Fruit fly (Drosophila melanogaster) whole organism, embryonic: ENCODE measurements around the gene CG16789.

Experiments used
- Bgb ChIP-seq: fragments of 200-800 bp; sonication (Bioruptor generic); IDR thresholded peaks from 2 replicates; pipeline ENCODE4 v1.3.6; 2022; ENCODE audit warnings: missing biosample characterization, missing genetic modification characterization; ENCODE audit not compliant: partially characterized antibody
- CG10462 ChIP-seq: fragments of 200-800 bp; sonication (Bioruptor generic); optimal IDR thresholded peaks from 2 replicates; lab custom pipeline; 2016; ENCODE audit warnings: missing biosample characterization, missing genetic modification characterization
- CG10654 ChIP-seq: fragments of 200-800 bp; sonication (Bioruptor generic); optimal IDR thresholded peaks from 2 replicates; lab custom pipeline; 2016; ENCODE audit warnings: missing biosample characterization, missing genetic modification characterization
- CG12219 ChIP-seq: fragments of 200-800 bp; sonication (Bioruptor generic); optimal IDR thresholded peaks from 3 replicates; lab custom pipeline; 2018; ENCODE audit warnings: missing biosample characterization, mild to moderate bottlenecking, missing genetic modification characterization
- CG13624 ChIP-seq: fragments of 200-800 bp; sonication (Bioruptor generic); optimal IDR thresholded peaks from 2 replicates; lab custom pipeline; 2016; ENCODE audit warnings: missing biosample characterization, missing genetic modification characterization
- CG1603 ChIP-seq: fragments of 200-800 bp; sonication (Bioruptor generic); optimal IDR thresholded peaks from 2 replicates; lab custom pipeline; 2019; ENCODE audit warnings: missing biosample characterization, mild to moderate bottlenecking, missing genetic modification characterization, moderate library complexity
- CG18476 ChIP-seq: fragments of 200-800 bp; sonication (Bioruptor generic); optimal IDR thresholded peaks from 2 replicates; lab custom pipeline; 2016; ENCODE audit warnings: missing biosample characterization, mild to moderate bottlenecking, missing genetic modification characterization
- CG3065 ChIP-seq: fragments of 200-800 bp; sonication (Bioruptor generic); optimal IDR thresholded peaks from 2 replicates; lab custom pipeline; 2016; ENCODE audit warnings: missing biosample characterization, missing genetic modification characterization
- CG4328 ChIP-seq: fragments of 200-800 bp; sonication (Bioruptor generic); optimal IDR thresholded peaks from 3 replicates; lab custom pipeline; 2017; ENCODE audit warnings: missing biosample characterization, missing genetic modification reagents, missing genetic modification characterization
- CG4424 ChIP-seq: fragments of 200-800 bp; sonication (Bioruptor generic); optimal IDR thresholded peaks from 3 replicates; lab custom pipeline; 2016; ENCODE audit warnings: missing biosample characterization, missing genetic modification characterization
- CG6683 ChIP-seq: fragments of 200-800 bp; sonication (Bioruptor generic); optimal IDR thresholded peaks from 2 replicates; lab custom pipeline; 2017; ENCODE audit warnings: missing biosample characterization, mild to moderate bottlenecking, missing genetic modification characterization, missing genetic modification reagents
- CG6813 ChIP-seq: fragments of 200-800 bp; sonication (Bioruptor generic); optimal IDR thresholded peaks from 2 replicates; lab custom pipeline; 2017; ENCODE audit warnings: missing biosample characterization, missing genetic modification characterization, mild to moderate bottlenecking, moderate library complexity, missing genetic modification reagents
- CG7271 ChIP-seq: fragments of 200-800 bp; sonication (Bioruptor generic); optimal IDR thresholded peaks from 2 replicates; lab custom pipeline; 2018; ENCODE audit warnings: missing biosample characterization, mild to moderate bottlenecking, missing genetic modification characterization, moderate library complexity
- CG8388 ChIP-seq: fragments of 200-800 bp; sonication (Bioruptor generic); optimal IDR thresholded peaks from 2 replicates; lab custom pipeline; 2019; ENCODE audit warnings: missing biosample characterization, mild to moderate bottlenecking, missing genetic modification characterization, moderate library complexity
- CG8924 ChIP-seq: fragments of 200-800 bp; optimal IDR thresholded peaks from 3 replicates; lab custom pipeline; 2019; ENCODE audit warnings: missing biosample characterization, mild to moderate bottlenecking, missing genetic modification characterization, moderate library complexity
- CG9215 ChIP-seq: fragments of 200-800 bp; sonication (Bioruptor generic); IDR thresholded peaks from 2 replicates; pipeline ENCODE4 v1.3.6; 2022; ENCODE audit warnings: missing biosample characterization, missing genetic modification characterization
- CG9437 ChIP-seq: fragments of 200-800 bp; sonication (Bioruptor generic); optimal IDR thresholded peaks from 2 replicates; lab custom pipeline; 2018; ENCODE audit warnings: missing biosample characterization, mild to moderate bottlenecking, missing genetic modification characterization
- CHES-1-like ChIP-seq: fragments of 200-800 bp; sonication (Bioruptor generic); optimal IDR thresholded peaks from 2 replicates; lab custom pipeline; 2016; ENCODE audit warnings: missing biosample characterization, missing genetic modification characterization
- CkIIα-i1 ChIP-seq: fragments of 200-800 bp; sonication (Bioruptor generic); IDR thresholded peaks from 2 replicates; pipeline ENCODE4 v1.3.6; 2022; ENCODE audit warnings: missing biosample characterization, missing genetic modification characterization
- Dll ChIP-seq: fragments of 200-800 bp; sonication (Bioruptor generic); IDR thresholded peaks from 4 replicates; pipeline ENCODE4 v1.3.6; 2022; ENCODE audit warnings: missing biosample characterization, missing genetic modification characterization; ENCODE audit not compliant: partially characterized antibody
- Hand ChIP-seq: fragments of 200-800 bp; sonication (Bioruptor generic); optimal IDR thresholded peaks from 2 replicates; lab custom pipeline; 2017; ENCODE audit warnings: mild to moderate bottlenecking, missing biosample characterization, missing genetic modification reagents, missing genetic modification characterization
- HmgD ChIP-seq: fragments of 200-800 bp; sonication (Bioruptor generic); optimal IDR thresholded peaks from 3 replicates; lab custom pipeline; 2016; ENCODE audit warnings: missing biosample characterization, missing genetic modification characterization
- HmgZ ChIP-seq: fragments of 200-800 bp; sonication (Bioruptor generic); optimal IDR thresholded peaks from 2 replicates; lab custom pipeline; 2018; ENCODE audit warnings: missing biosample characterization, mild to moderate bottlenecking, missing genetic modification characterization
- Hr78 ChIP-seq, 2 experiments: fragments of 200-800 bp in 1 of 2; fragments of >200 bp in 1 of 2; sonication (Bioruptor generic) in 1 of 2; optimal IDR thresholded peaks; 2 replicates each; lab custom pipeline; 2017 to 2019; ENCODE audit warnings: missing biosample characterization in 2 of 2, missing genetic modification characterization in 2 of 2, mild to moderate bottlenecking in 1 of 2, moderate library complexity in 1 of 2
- MESR4 ChIP-seq: fragments of 200-800 bp; sonication (Bioruptor generic); optimal IDR thresholded peaks from 2 replicates; lab custom pipeline; 2018; ENCODE audit warnings: missing biosample characterization, mild to moderate bottlenecking, missing genetic modification characterization, moderate library complexity
- NC2α ChIP-seq: fragments of 200-800 bp; sonication (Bioruptor generic); optimal IDR thresholded peaks from 2 replicates; lab custom pipeline; 2016; ENCODE audit warnings: missing biosample characterization, missing genetic modification characterization
- PHDP ChIP-seq: fragments of 200-800 bp; sonication (Bioruptor generic); optimal IDR thresholded peaks from 3 replicates; lab custom pipeline; 2018; ENCODE audit warnings: missing biosample characterization, mild to moderate bottlenecking, missing genetic modification characterization, moderate library complexity
- Pdp1 ChIP-seq, 2 experiments: fragments of 200-800 bp; sonication (Bioruptor generic); optimal IDR thresholded peaks; 3 replicates each; lab custom pipeline; 2016; ENCODE audit warnings: missing biosample characterization in 2 of 2, missing genetic modification characterization in 2 of 2, mild to moderate bottlenecking in 1 of 2, moderate library complexity in 1 of 2
- ara ChIP-seq: fragments of 200-800 bp; sonication (Bioruptor generic); IDR thresholded peaks from 2 replicates; pipeline ENCODE4 v1.3.6; 2022; ENCODE audit warnings: missing biosample characterization, missing genetic modification characterization
- ase ChIP-seq: fragments of 200-800 bp; sonication (Bioruptor generic); IDR thresholded peaks from 3 replicates; pipeline ENCODE4 v1.3.6; 2022; ENCODE audit warnings: missing biosample characterization, missing genetic modification characterization
- ato ChIP-seq: fragments of 200-800 bp; sonication (Bioruptor generic); IDR thresholded peaks from 2 replicates; pipeline ENCODE4 v1.3.6; 2022; ENCODE audit warnings: missing biosample characterization, missing genetic modification characterization; ENCODE audit not compliant: partially characterized antibody
- bowl ChIP-seq: fragments of 200-800 bp; sonication (Bioruptor generic); IDR thresholded peaks from 2 replicates; pipeline ENCODE4 v1.3.6; 2022; ENCODE audit warnings: missing biosample characterization, missing genetic modification characterization
- caup ChIP-seq: fragments of 200-800 bp; sonication (Bioruptor generic); optimal IDR thresholded peaks from 3 replicates; lab custom pipeline; 2017; ENCODE audit warnings: missing biosample characterization, mild to moderate bottlenecking, missing genetic modification characterization, moderate library complexity; ENCODE audit not compliant: severe bottlenecking
- dimm ChIP-seq: fragments of 200-800 bp; sonication (Bioruptor generic); IDR thresholded peaks from 2 replicates; pipeline ENCODE4 v1.3.6; 2022; ENCODE audit warnings: missing biosample characterization, missing genetic modification characterization
- dm ChIP-seq: fragments of 200-800 bp; sonication (Bioruptor generic); optimal IDR thresholded peaks from 3 replicates; lab custom pipeline; 2016; ENCODE audit warnings: missing biosample characterization, missing genetic modification characterization
- fd64A ChIP-seq: fragments of 200-800 bp; sonication (Bioruptor generic); optimal IDR thresholded peaks from 3 replicates; lab custom pipeline; 2018; ENCODE audit warnings: missing biosample characterization, mild to moderate bottlenecking, missing genetic modification characterization
- gem ChIP-seq: fragments of 200-800 bp; sonication (Bioruptor generic); optimal IDR thresholded peaks from 2 replicates; lab custom pipeline; 2019; ENCODE audit warnings: missing biosample characterization, mild to moderate bottlenecking, missing genetic modification characterization, moderate library complexity
- grn ChIP-seq: fragments of 200-800 bp; sonication (Bioruptor generic); optimal IDR thresholded peaks from 3 replicates; lab custom pipeline; 2017; ENCODE audit warnings: missing biosample characterization, missing genetic modification characterization
- gt ChIP-seq: fragments of 200-800 bp; sonication (Bioruptor generic); IDR thresholded peaks from 2 replicates; pipeline ENCODE4 v1.3.6; 2022; ENCODE audit warnings: missing biosample characterization, missing genetic modification characterization
- jing ChIP-seq: fragments of 200-800 bp; sonication (Bioruptor generic); optimal IDR thresholded peaks from 2 replicates; lab custom pipeline; 2018; ENCODE audit warnings: missing biosample characterization, mild to moderate bottlenecking, missing genetic modification characterization
- lilli ChIP-seq: fragments of 200-800 bp; sonication (Bioruptor generic); optimal IDR thresholded peaks from 3 replicates; lab custom pipeline; 2016; ENCODE audit warnings: missing biosample characterization, missing genetic modification characterization
- mam ChIP-seq: fragments of 200-800 bp; sonication (Bioruptor generic); optimal IDR thresholded peaks from 3 replicates; lab custom pipeline; 2016; ENCODE audit warnings: missing biosample characterization, missing genetic modification characterization
- mirr ChIP-seq: fragments of 200-800 bp; sonication (Bioruptor generic); optimal IDR thresholded peaks from 3 replicates; lab custom pipeline; 2018; ENCODE audit warnings: missing biosample characterization, mild to moderate bottlenecking, missing genetic modification characterization
- nom ChIP-seq: fragments of 200-800 bp; sonication (Bioruptor generic); optimal IDR thresholded peaks from 2 replicates; lab custom pipeline; 2017; ENCODE audit warnings: missing biosample characterization, missing genetic modification characterization, mild to moderate bottlenecking, moderate library complexity, missing genetic modification reagents
- p53 ChIP-seq: fragments of 200-800 bp; sonication (Bioruptor generic); optimal IDR thresholded peaks from 2 replicates; lab custom pipeline; 2016; ENCODE audit warnings: missing biosample characterization, missing genetic modification characterization
- pita ChIP-seq: fragments of 200-800 bp; sonication (Bioruptor generic); optimal IDR thresholded peaks from 2 replicates; lab custom pipeline; 2017; ENCODE audit warnings: missing biosample characterization, mild to moderate bottlenecking, missing genetic modification characterization
- psq ChIP-seq: fragments of 200-800 bp; sonication (Bioruptor generic); optimal IDR thresholded peaks from 2 replicates; lab custom pipeline; 2017; ENCODE audit warnings: missing biosample characterization, missing genetic modification characterization
- rib ChIP-seq: fragments of 200-800 bp; sonication (Bioruptor generic); IDR thresholded peaks from 2 replicates; pipeline ENCODE4 v1.3.6; 2022; ENCODE audit warnings: missing biosample characterization, missing genetic modification characterization
- sens-2 ChIP-seq: fragments of 200-800 bp; sonication (Bioruptor generic); IDR thresholded peaks from 2 replicates; pipeline ENCODE4 v1.3.6; 2022; ENCODE audit warnings: missing biosample characterization, missing genetic modification characterization

Gene CG16789

DNA sequence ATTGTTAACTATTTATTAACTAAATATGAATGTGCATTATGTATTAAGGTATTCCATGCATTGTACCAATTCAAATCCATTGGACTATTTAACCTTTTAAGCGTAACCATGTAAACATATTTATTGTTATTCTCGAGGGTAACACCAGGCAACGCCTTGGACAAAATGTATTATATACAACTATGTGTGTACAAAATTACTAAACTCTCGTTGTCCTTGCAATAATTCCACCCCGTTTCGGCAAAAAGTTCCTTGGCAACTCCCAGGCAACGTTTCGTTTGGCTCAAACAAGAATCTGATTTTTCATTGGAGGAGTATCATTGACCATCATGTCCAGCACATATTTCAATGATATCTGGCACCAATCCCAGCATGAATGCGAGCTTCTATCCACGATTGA lies at the start of gene CG16789:
Gene CG16789 (plus strand): TSS at position 301 of the 400 bp plus-strand sequence.
- TF ChIP-seq Dll (GFP tag; lab: Robert Waterston, UW) (no peak), Hand (GFP tag; lab: Kevin White, UChicago) (no peak), p53 (GFP tag; lab: Kevin White, UChicago) (no peak), HmgZ (tag; lab: Kevin White, UChicago) (no peak), ase (GFP tag; lab: Robert Waterston, UW) (no peak), NC2α (GFP tag; lab: Kevin White, UChicago) (no peak), CG6683 (no peak), sens-2 (GFP tag; lab: Robert Waterston, UW) (no peak), Bgb (GFP tag; lab: Robert Waterston, UW) (no peak), gem (tag; lab: Kevin White, UChicago) (no peak), CHES-1-like (GFP tag; lab: Kevin White, UChicago) (no peak), pita (GFP tag; lab: Kevin White, UChicago) (no peak)

DNA sequence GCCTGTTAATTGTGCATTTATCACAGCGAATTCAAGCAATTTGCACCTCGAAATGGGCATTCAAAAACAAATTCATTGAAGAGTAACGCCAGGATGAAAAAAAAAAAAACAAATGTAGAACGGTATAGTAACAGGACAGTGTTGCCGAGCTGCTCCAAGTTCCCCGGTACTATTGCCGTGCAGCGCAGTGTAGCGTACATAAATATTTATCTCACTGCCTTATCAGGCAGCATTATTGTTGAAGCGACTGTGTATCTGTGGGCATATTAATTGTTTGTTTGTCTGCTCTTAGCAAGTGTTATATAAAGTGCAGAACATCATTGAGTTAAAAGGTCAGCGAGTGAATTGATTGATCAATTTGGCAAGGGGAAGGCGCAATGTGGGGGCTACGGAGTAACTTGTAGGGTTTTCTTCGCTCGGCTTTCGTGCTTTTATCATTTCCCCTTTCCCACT lies 49.6 kb upstream of the CG16789 start:
- TF ChIP-seq CkIIα-i1 (GFP tag; lab: Robert Waterston, UW) (no peak), CG8388 (GFP tag; lab: Kevin White, UChicago) (peak; percentile 15), HmgZ (tag; lab: Kevin White, UChicago) (no peak), CG7271 (tag; lab: Kevin White, UChicago) (no peak), Hr78 (GFP tag; optimal IDR thresholded peaks at IDR 0.05; lab: Kevin White, UChicago) (peak in 1 of 2 experiments; percentile 67), CG10462 (GFP tag; lab: Kevin White, UChicago) (peak; percentile 52), CG18476 (GFP tag; lab: Kevin White, UChicago) (no peak), fd64A (GFP tag; lab: Kevin White, UChicago) (no peak), psq (GFP tag; lab: Kevin White, UChicago) (no peak), CG12219 (GFP tag; lab: Kevin White, UChicago) (peak; percentile 34), Pdp1 (GFP tag; optimal IDR thresholded peaks at IDR 0.05; lab: Kevin White, UChicago) (peak in 1 of 2 experiments; percentile 76), bowl (GFP tag; lab: Robert Waterston, UW) (no peak), PHDP (tag; lab: Kevin White, UChicago) (no peak), grn (peak; percentile 62), dm (GFP tag; lab: Kevin White, UChicago) (no peak), jing (no peak), CG4424 (GFP tag; lab: Kevin White, UChicago) (peak; percentile 98), dimm (no peak), rib (GFP tag; lab: Robert Waterston, UW) (no peak), mam (GFP tag; lab: Kevin White, UChicago) (no peak), CG8924 (tag; lab: Kevin White, UChicago) (no peak), gt (GFP tag; lab: Robert Waterston, UW) (no peak), MESR4 (GFP tag; lab: Kevin White, UChicago) (no peak), nom (no peak), lilli (no peak), CG3065 (GFP tag; lab: Kevin White, UChicago) (no peak), CG9215 (no peak), mirr (GFP tag; lab: Kevin White, UChicago) (no peak), CG1603 (tag; lab: Kevin White, UChicago) (no peak), ara (GFP tag; lab: Robert Waterston, UW) (no peak), caup (GFP tag; lab: Kevin White, UChicago) (no peak), CG4328 (GFP tag; lab: Kevin White, UChicago) (peak; percentile 15), CG6813 (GFP tag; lab: Kevin White, UChicago) (peak; percentile 24), ato (GFP tag; lab: Robert Waterston, UW) (no peak), CG10654 (no peak), HmgD (GFP tag; lab: Kevin White, UChicago) (no peak), CG13624 (GFP tag; lab: Kevin White, UChicago) (no peak), CG9437 (GFP tag; lab: Kevin White, UChicago) (no peak)
